Worm (Caenorhabditis elegans) whole organism, midembryonic: Measurements from ENCODE around the gene lgc-23.

Experiments
- klf-2 ChIP-seq: fragments of 200-800 bp; sonication (Bioruptor generic); conservative IDR thresholded peaks from 2 replicates; pipeline ENCODE4 v1.3.6; 2022; ENCODE audit warnings: missing genetic modification reagents, missing genetic modification characterization, missing compliant biosample characterization
- tab-1 ChIP-seq: fragments of 200-800 bp; sonication (Bioruptor generic); IDR thresholded peaks from 2 replicates; pipeline ENCODE4 v1.3.6; 2022; ENCODE audit warnings: missing genetic modification characterization, missing compliant biosample characterization
- ztf-23 ChIP-seq: fragments of 200-800 bp; sonication (Bioruptor generic); IDR thresholded peaks from 2 replicates; pipeline ENCODE4 v1.3.6; 2022; ENCODE audit warnings: missing genetic modification reagents, missing genetic modification characterization, missing compliant biosample characterization
- ztf-29 ChIP-seq: fragments of 200-800 bp; sonication (Bioruptor generic); IDR thresholded peaks from 2 replicates; pipeline ENCODE4 v1.3.6; 2022; ENCODE audit warnings: missing genetic modification reagents, missing genetic modification characterization, missing compliant biosample characterization

DNA sequence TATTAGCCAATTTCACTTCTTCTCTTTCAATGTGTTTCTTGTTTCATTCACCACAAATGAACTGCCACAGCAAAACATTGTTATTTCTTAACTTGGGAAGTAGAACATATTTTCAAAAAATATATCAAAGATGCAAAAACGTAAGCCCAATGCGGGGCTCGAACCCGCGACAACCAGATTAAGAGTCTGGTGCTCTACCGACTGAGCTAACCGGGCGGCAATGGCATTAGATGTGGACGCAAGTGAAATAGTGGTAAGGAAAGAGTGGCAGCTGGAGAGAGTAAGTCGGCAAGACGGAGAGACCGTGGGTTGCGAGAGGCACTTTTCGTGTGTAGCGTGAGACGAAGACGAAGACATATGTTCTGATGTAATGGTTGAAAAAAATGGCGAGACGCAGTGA, 41.0 kb downstream of the lgc-23 start:
- TF ChIP-seq ztf-23 (GFP tag; lab: Robert Waterston, UW) (peak; percentile 98), klf-2 (GFP tag; lab: Robert Waterston, UW) (peak; percentile 98), ztf-29 (GFP tag; lab: Robert Waterston, UW) (peak; percentile 98), tab-1 (GFP tag; lab: Robert Waterston, UW) (no peak; the same call in 1 of the 2 replicates)
